Fruit fly (Drosophila melanogaster) S2 (cell line): ENCODE measurements around the gene CG9444.

Experiments used
- CG8478 ChIP-seq: fragments of >200 bp; optimal IDR thresholded peaks from 2 replicates; lab custom pipeline; 2018
- CTCF ChIP-seq, 2 experiments: fragments of >200 bp; optimal IDR thresholded peaks; 2 replicates each; lab custom pipeline; 2018

DNA sequence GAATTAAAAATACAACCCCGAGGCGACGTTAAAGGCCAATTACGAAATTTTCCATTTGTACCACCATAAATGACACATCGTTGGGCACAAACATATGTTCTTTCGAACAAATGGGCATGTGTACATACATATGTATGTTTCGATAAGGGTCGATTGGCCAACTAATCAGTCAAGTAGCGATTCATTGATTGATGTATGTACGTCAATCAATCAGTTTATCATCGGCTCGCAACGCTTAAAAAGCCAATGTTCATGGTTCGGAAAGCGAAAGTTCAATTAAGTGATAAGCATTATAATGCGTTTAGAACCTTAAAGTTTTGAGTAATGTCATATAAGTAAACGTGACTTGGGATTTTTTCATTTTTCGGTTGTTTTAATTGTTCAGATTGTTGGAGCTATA, 39.4 kb downstream of the CG9444 start:
- TF ChIP-seq CTCF (optimal IDR thresholded peaks at IDR 0.05; lab: Kevin White, UChicago) (no peak), CG8478 (lab: Kevin White, UChicago) (no peak)
